Worm (Caenorhabditis elegans) whole organism, L1 larva: ENCODE measurements around the gene D1054.18.

Experiments
- C34B4.2 ChIP-seq: sonication (generic microtip); optimal IDR thresholded peaks from 2 replicates; lab custom pipeline; 2017; ENCODE audit warnings: mild to moderate bottlenecking, missing genetic modification characterization, missing compliant biosample characterization
- alr-1 ChIP-seq: fragments of 200-800 bp; sonication (Bioruptor generic); optimal IDR thresholded peaks from 2 replicates; lab custom pipeline; 2018; ENCODE audit warnings: borderline replicate concordance, mild to moderate bottlenecking, missing genetic modification characterization, missing compliant biosample characterization
- aly-2 ChIP-seq: fragments of 150-350 bp; optimal IDR thresholded peaks from 2 replicates; lab custom pipeline; 2014; ENCODE audit warnings: missing biosample characterization, missing genetic modification characterization
- ama-1 ChIP-seq: fragments of 150-350 bp; optimal IDR thresholded peaks from 2 replicates; lab custom pipeline; 2014
- efl-1 ChIP-seq, 4 experiments: fragments of 150-350 bp; optimal IDR thresholded peaks in 3 of 4; peaks in 1 of 4; 1 replicate in 1 of 4; 2 replicates in 3 of 4; lab custom pipeline; 2014; ENCODE audit warnings: missing biosample characterization in 2 of 4, missing genetic modification characterization in 2 of 4, missing genetic modification reagents in 2 of 4
- grh-1 ChIP-seq: fragments of 200-800 bp; sonication (Bioruptor generic); IDR thresholded peaks from 2 replicates; pipeline ENCODE4 v1.3.6; 2022; ENCODE audit warnings: missing genetic modification reagents, missing genetic modification characterization, missing compliant biosample characterization
- lin-13 ChIP-seq: fragments of 150-350 bp; optimal IDR thresholded peaks from 2 replicates; lab custom pipeline; 2014; ENCODE audit warnings: missing biosample characterization, missing genetic modification reagents, missing genetic modification characterization
- lir-3 ChIP-seq: sonication (generic microtip); optimal IDR thresholded peaks from 2 replicates; lab custom pipeline; 2016; ENCODE audit warnings: mild to moderate bottlenecking, missing genetic modification characterization, moderate library complexity, missing compliant biosample characterization; ENCODE audit not compliant: poor library complexity
- mdl-1 ChIP-seq, 2 experiments: fragments of 150-350 bp; optimal IDR thresholded peaks; 2 replicates each; lab custom pipeline; 2014 to 2017; ENCODE audit warnings: missing biosample characterization in 2 of 2, missing genetic modification characterization in 2 of 2, inconsistent platforms in 1 of 2
- mep-1 ChIP-seq: fragments of 150-350 bp; optimal IDR thresholded peaks from 2 replicates; lab custom pipeline; 2014; ENCODE audit warnings: missing biosample characterization, missing genetic modification characterization
- skn-1 ChIP-seq: fragments of 150-350 bp; optimal IDR thresholded peaks from 2 replicates; lab custom pipeline; 2014; ENCODE audit warnings: missing biosample characterization, missing genetic modification characterization
- sptf-1 ChIP-seq: fragments of 150-350 bp; optimal IDR thresholded peaks from 2 replicates; lab custom pipeline; 2014; ENCODE audit warnings: missing biosample characterization, missing genetic modification characterization
- sup-37 ChIP-seq: fragments of 200-800 bp; sonication (Bioruptor generic); optimal IDR thresholded peaks from 2 replicates; lab custom pipeline; 2018; ENCODE audit warnings: mild to moderate bottlenecking, missing genetic modification characterization, missing compliant biosample characterization
- tbx-2 ChIP-seq: sonication (generic microtip); optimal IDR thresholded peaks from 2 replicates; lab custom pipeline; 2016; ENCODE audit warnings: missing genetic modification characterization, missing compliant biosample characterization

DNA sequence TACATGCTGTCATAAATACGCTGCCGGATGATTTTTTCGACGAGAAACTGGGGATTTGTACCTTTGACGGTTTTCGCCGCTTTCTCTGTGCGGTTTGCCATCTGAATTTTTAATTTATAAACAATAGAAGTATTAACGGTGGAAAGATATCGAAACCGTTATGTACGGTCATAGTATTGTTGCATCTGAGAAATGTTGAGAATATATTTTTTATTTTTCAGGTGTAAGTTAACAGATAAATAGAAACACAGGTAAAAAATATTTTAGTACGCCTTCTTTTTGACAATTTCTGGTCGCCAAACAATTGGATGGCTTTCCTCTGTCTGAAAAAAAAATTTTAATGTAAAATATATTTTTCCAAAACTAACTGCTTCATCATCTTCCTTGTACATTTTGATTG is 4.9 kb upstream of the D1054.18 start, which contains the start of gene prp-38:
- TF ChIP-seq sup-37 (GFP tag; lab: Kevin White, UChicago): no peak
- TF ChIP-seq ama-1: no peak
- no peak for TF ChIP-seq aly-2
- no peak for TF ChIP-seq lir-3 (tag; lab: Kevin White, UChicago)
- no peak for TF ChIP-seq efl-1 (optimal IDR thresholded peaks at IDR 0.05; lab: Kevin White, UChicago)
- TF ChIP-seq efl-1 (GFP tag; optimal IDR thresholded peaks at IDR 0.05 in 1 of 2; lab: Kevin White, UChicago): no peak
- TF ChIP-seq sptf-1 (tag; lab: Kevin White, UChicago): no peak
- TF ChIP-seq alr-1: no peak
- no peak for TF ChIP-seq mdl-1 (tag; optimal IDR thresholded peaks at IDR 0.05; lab: Kevin White, UChicago)
- no peak for TF ChIP-seq C34B4.2 (tag; lab: Kevin White, UChicago)
- no peak for TF ChIP-seq lin-13 (GFP tag; lab: Kevin White, UChicago)
- TF ChIP-seq skn-1 (tag; lab: Kevin White, UChicago): no peak
- TF ChIP-seq grh-1 (GFP tag; lab: Robert Waterston, UW): no peak
- no peak for TF ChIP-seq mep-1 (tag; lab: Kevin White, UChicago)
- TF ChIP-seq tbx-2 (tag; lab: Kevin White, UChicago): no peak
